Worm (Caenorhabditis elegans): ENCODE results near the gene Y62E10A.6.

The Y62E10A.6 gene

DNA sequence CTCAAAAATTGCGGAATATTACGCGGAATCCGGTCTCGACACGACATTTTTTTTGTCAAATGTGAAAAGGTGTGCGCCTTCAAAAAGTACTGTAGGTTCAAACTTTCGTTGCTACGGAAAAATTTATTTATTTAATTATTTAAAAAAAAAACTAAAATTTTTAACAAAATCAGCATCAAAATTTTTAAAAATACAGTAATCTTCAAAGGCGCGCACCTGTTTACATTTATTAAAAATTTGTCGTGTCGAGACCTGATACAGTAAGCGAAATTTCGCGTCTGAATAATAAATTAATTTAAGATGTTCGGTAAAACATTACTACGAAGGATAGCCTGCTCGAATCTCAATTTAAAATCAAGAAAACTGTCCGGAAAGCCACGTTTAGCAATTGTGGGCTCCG lies at the start of gene Y62E10A.6:
TSS of gene Y62E10A.6 (plus strand) at position 301 of the 400 bp plus-strand sequence.
- TF ChIP-seq W03F9.2 (tag; optimal IDR thresholded peaks at IDR 0.05) (no peak), dao-5 (tag; optimal IDR thresholded peaks at IDR 0.05) (no peak), him-1 (tag; optimal IDR thresholded peaks at IDR 0.05) (no peak)

DNA sequence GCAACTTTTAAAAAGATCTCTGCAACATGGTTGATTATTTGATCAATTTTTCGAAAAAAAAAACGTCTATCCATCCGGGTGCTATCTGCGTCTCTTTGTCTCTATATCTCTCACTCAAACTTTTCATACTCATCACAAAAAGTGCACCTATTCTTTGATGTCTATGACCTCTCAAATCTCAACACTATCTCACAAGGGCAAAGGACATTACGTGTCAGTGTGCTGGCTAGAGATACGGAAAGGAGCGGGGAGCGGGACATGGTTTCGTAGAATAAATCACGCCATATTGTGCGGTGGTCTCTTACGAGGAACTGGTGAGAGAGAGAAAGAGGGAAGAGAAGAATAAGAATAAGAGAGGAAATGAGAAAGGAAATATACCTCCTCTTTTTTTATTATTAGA lies 49.4 kb upstream of the Y62E10A.6 start:
- no peak for TF ChIP-seq him-1 (tag; optimal IDR thresholded peaks at IDR 0.05)
- peak; percentile 19 for TF ChIP-seq W03F9.2 (tag; optimal IDR thresholded peaks at IDR 0.05)

- TF ChIP-seq W03F9.2 (tag; optimal IDR thresholded peaks at IDR 0.05) (no peak), him-1 (tag; optimal IDR thresholded peaks at IDR 0.05) (no peak), dao-5 (tag; optimal IDR thresholded peaks at IDR 0.05) (no peak)
Measured at ce11 chrIV:13323823-13324359, 47.9 kb upstream of the Y62E10A.6 start, which contains the start of gene fat-2. Gene fat-2 (plus strand): TSS chrIV:13323873.

DNA sequence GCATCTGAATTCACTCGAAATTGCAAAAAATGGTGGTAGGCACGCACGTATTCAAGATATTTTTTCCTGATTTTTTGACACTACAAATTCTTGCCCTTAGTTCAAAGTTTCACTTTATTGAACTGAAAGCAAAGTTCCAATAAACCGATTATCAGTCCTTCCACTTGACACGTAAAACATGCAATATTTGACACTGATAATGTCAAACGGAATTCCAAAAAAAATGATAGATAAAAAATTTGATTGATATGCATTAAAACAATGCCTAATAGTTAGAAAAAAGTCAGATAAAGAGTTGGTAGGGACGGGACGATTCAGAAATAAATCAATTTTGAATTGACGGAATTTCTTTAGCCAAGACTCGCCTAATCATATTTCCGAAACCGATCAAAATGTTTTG lies 44.7 kb upstream of the Y62E10A.6 start:
- no peak for TF ChIP-seq dao-5 (tag; optimal IDR thresholded peaks at IDR 0.05)
- TF ChIP-seq W03F9.2 (tag; optimal IDR thresholded peaks at IDR 0.05): no peak
- TF ChIP-seq him-1 (tag; optimal IDR thresholded peaks at IDR 0.05): no peak

DNA sequence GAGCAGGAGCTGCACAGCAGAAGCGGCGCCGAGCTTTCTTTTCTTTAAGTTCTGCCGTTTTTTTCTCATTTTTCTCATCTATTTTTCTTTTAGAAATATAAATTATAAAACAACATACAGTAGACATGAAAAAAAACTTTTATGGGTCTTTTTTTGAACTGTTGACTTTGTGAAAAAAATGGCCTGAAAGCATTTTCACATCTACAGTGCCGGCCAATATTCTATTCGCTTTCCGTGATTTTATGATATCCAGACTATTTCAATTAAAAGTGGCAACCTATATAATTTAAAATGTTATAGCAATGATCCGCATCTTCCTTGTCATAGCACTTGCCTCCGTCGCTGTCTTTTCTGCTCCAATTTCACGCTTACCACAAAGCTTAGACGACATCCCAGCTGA lies 43.7 kb upstream of the Y62E10A.6 start, which contains the start of gene far-6:
TSS of gene far-6 (plus strand) at position 301 of the 400 bp plus-strand sequence.
- TF ChIP-seq W03F9.2 (tag; optimal IDR thresholded peaks at IDR 0.05) (no peak), dao-5 (tag; optimal IDR thresholded peaks at IDR 0.05) (no peak), him-1 (tag; optimal IDR thresholded peaks at IDR 0.05) (no peak)

DNA sequence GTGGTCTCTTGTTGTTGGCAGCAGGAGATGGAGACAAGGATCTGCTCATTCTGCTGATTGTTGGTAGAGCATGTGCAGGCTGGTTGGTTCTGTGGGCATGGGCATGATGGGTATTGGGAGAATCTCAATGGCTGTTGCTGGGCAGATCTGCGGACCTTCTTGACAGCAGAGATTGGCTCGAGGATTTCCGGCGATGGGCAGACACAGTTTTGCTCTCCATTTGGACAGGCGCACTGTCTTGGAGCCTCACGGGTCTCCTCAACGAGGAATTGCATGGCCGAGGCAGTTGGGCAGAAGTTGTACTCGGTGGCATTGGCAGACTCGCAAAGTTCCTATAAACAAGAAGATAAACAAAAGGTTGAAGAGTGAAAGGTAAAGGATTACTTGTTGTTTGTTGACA lies 41.3 kb upstream of the Y62E10A.6 start:
- TF ChIP-seq him-1 (tag; optimal IDR thresholded peaks at IDR 0.05) (no peak), W03F9.2 (tag; optimal IDR thresholded peaks at IDR 0.05) (no peak), dao-5 (tag; optimal IDR thresholded peaks at IDR 0.05) (no peak)

DNA sequence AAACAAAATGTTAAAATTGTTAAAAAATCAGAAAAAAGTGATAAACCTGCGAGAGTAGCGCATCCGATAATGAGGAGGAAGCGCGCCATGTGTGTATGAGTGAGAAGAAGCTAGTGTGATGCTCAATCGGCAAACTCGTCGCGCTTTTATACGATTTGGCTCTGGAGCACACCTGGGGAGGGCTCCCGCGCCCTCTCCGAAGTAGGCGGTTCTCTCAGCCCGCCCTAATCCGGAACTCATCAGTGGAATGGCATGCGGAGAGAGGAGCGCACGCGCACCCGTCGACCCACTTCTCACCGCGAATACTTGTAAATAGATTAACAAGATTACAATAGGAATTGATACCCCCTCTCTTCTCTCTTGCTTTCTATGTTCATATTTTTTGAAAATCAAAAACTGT lies 40.5 kb upstream of the Y62E10A.6 start, which contains the start of gene pqn-74:
TSS of gene pqn-74 (minus strand) at position 122 of the 400 bp plus-strand sequence.
- TF ChIP-seq W03F9.2 (tag; optimal IDR thresholded peaks at IDR 0.05) (no peak), dao-5 (tag; optimal IDR thresholded peaks at IDR 0.05) (no peak), him-1 (tag; optimal IDR thresholded peaks at IDR 0.05) (no peak)

ce11 chrIV:13334287-13334686 lies 37.5 kb upstream of the Y62E10A.6 start:
- TF ChIP-seq W03F9.2 (tag; optimal IDR thresholded peaks at IDR 0.05) (no peak), him-1 (tag; optimal IDR thresholded peaks at IDR 0.05) (no peak), dao-5 (tag; optimal IDR thresholded peaks at IDR 0.05) (no peak)

DNA sequence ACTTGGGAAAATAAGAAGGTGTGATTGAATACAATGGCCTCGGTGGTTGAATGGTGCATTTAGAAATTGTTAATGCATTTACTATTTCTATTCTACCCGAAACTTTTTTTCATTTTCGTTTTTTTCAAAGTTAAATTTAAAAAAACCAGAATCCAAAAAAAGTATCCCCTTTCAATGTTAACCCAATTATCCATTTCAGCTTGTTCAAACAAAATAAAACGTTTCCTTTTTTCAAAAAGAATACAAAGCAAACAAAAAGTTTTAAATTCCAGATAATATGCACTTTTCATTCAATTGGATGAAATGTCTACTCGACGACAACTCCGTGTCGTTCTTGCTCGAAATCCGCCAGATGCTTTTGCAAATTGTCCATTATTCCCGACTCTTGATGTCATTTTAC lies 29.2 kb upstream of the Y62E10A.6 start, which contains the start of gene W02A2.5:
TSS of gene W02A2.5 (plus strand) at position 301 of the 400 bp plus-strand sequence.
- TF ChIP-seq W03F9.2 (tag; optimal IDR thresholded peaks at IDR 0.05) (no peak), dao-5 (tag; optimal IDR thresholded peaks at IDR 0.05) (no peak), him-1 (tag; optimal IDR thresholded peaks at IDR 0.05) (no peak)

- TF ChIP-seq W03F9.2 (tag; optimal IDR thresholded peaks at IDR 0.05) (no peak), him-1 (tag; optimal IDR thresholded peaks at IDR 0.05) (no peak)
Measured at ce11 chrIV:13346078-13346477, 25.7 kb upstream of the Y62E10A.6 start.

- no peak for TF ChIP-seq W03F9.2 (tag; optimal IDR thresholded peaks at IDR 0.05)
- TF ChIP-seq him-1 (tag; optimal IDR thresholded peaks at IDR 0.05): no peak
- no peak for TF ChIP-seq dao-5 (tag; optimal IDR thresholded peaks at IDR 0.05)
Measured at ce11 chrIV:13347232-13347715, 24.5 kb upstream of the Y62E10A.6 start, which contains the start of gene W02A2.9. Gene W02A2.9 (plus strand): TSS chrIV:13347665.

DNA sequence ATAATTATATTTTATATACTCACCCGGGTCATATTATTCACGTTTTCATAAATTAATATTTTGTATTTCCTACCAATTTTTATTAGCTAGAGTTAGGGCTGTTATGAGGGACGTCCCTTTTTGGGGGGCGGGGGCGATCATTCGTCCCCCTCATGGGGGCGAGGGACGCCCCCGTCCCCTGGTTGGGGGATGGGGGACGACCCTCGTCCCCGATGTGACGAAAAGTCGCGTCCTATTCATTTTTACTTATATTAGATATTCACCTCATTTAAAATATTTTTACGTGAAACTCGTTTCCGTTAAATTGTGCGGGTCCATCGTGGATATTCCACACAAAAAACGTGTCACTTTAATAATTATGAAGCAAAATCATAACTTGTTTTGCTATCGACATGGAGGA lies 23.2 kb upstream of the Y62E10A.6 start, which contains the start of gene W02A2.12:
TSS of gene W02A2.12 (minus strand) at position 240 of the 400 bp plus-strand sequence.
- TF ChIP-seq dao-5 (tag; optimal IDR thresholded peaks at IDR 0.05) (no peak), W03F9.2 (tag; optimal IDR thresholded peaks at IDR 0.05) (no peak)

ce11 chrIV:13353143-13353773 lies 18.5 kb upstream of the Y62E10A.6 start, which contains the start of the genes rec-8 and mex-5:
Gene rec-8 (minus strand): TSS chrIV:13353193.
Gene mex-5 (plus strand): TSS chrIV:13353723.
- TF ChIP-seq dao-5 (tag; optimal IDR thresholded peaks at IDR 0.05) (no peak), W03F9.2 (tag; optimal IDR thresholded peaks at IDR 0.05) (peak; percentile 27)

DNA sequence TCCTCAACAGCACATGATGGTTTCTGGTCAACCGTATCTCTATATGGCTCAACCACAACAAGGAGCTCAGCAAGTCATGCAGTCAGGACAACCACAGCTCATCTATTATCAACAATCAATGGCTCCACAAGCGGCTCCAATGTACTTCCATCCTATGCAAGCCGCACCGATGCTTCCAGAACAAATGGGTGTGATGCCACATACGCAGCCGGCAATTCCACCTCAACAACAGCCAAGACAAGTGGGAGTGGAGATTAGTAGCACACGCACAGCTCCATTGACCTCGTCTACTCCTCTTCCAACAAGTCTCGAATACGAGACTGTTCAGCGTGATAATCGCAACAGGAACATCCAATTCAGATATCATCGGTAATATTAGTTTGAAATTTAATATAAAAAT lies 17.8 kb upstream of the Y62E10A.6 start:
- no peak for TF ChIP-seq dao-5 (tag; optimal IDR thresholded peaks at IDR 0.05)
- TF ChIP-seq him-1 (tag; optimal IDR thresholded peaks at IDR 0.05): no peak
- TF ChIP-seq W03F9.2 (tag; optimal IDR thresholded peaks at IDR 0.05): no peak

All from whole organism, L4/young adult.